Fruit fly (Drosophila melanogaster) whole organism, embryonic: Measurements from ENCODE around the gene CG14721.

Source experiments
- Awh ChIP-seq: fragments of 200-800 bp; sonication (Bioruptor generic); IDR thresholded peaks from 2 replicates; pipeline ENCODE4, ENCODE4 v1.3.6; 2022; ENCODE audit warnings: missing biosample characterization, missing genetic modification characterization
- CG10147 ChIP-seq: fragments of 200-800 bp; sonication (Bioruptor generic); optimal IDR thresholded peaks from 2 replicates; lab custom pipeline; 2019; ENCODE audit warnings: missing biosample characterization, mild to moderate bottlenecking, missing genetic modification characterization, moderate library complexity
- CG10366 ChIP-seq: fragments of 200-800 bp; sonication (Bioruptor generic); IDR thresholded peaks from 2 replicates; pipeline ENCODE4 v1.3.6; 2022; ENCODE audit warnings: missing biosample characterization, missing genetic modification characterization
- CG11093 ChIP-seq: fragments of 200-800 bp; sonication (Bioruptor generic); IDR thresholded peaks from 3 replicates; pipeline ENCODE4 v1.3.6; 2022; ENCODE audit warnings: missing biosample characterization, missing genetic modification characterization
- CG11723 ChIP-seq: fragments of 200-800 bp; sonication (Bioruptor generic); optimal IDR thresholded peaks from 2 replicates; lab custom pipeline; 2017; ENCODE audit warnings: missing biosample characterization, mild to moderate bottlenecking, missing genetic modification characterization
- CG12155 ChIP-seq: fragments of 200-800 bp; sonication (Bioruptor generic); optimal IDR thresholded peaks from 3 replicates; lab custom pipeline; 2016; ENCODE audit warnings: missing biosample characterization, missing genetic modification characterization
- CG12744 ChIP-seq: fragments of 200-800 bp; sonication (Bioruptor generic); optimal IDR thresholded peaks from 2 replicates; lab custom pipeline; 2016; ENCODE audit warnings: missing biosample characterization, missing genetic modification characterization
- CG13123 ChIP-seq: fragments of 200-800 bp; sonication (Bioruptor generic); optimal IDR thresholded peaks from 2 replicates; lab custom pipeline; 2016; ENCODE audit warnings: missing biosample characterization, missing genetic modification characterization
- CG15514 ChIP-seq: fragments of 200-800 bp; sonication (Bioruptor generic); optimal IDR thresholded peaks from 3 replicates; lab custom pipeline; 2017; ENCODE audit warnings: missing biosample characterization, missing genetic modification characterization, mild to moderate bottlenecking, moderate library complexity, missing genetic modification reagents
- CG16813 ChIP-seq: fragments of 200-800 bp; sonication (Bioruptor generic); IDR thresholded peaks from 3 replicates; pipeline ENCODE4 v1.3.6; 2022; ENCODE audit warnings: missing biosample characterization, missing genetic modification characterization; ENCODE audit not compliant: partially characterized antibody
- CG16815 ChIP-seq: fragments of 200-800 bp; sonication (Bioruptor generic); optimal IDR thresholded peaks from 3 replicates; lab custom pipeline; 2017; ENCODE audit warnings: missing biosample characterization, mild to moderate bottlenecking, missing genetic modification characterization
- CG17328 ChIP-seq: fragments of 200-800 bp; sonication (Bioruptor generic); IDR thresholded peaks from 2 replicates; pipeline ENCODE4 v1.3.6; 2022; ENCODE audit warnings: missing biosample characterization, missing genetic modification characterization
- CG17361 ChIP-seq: fragments of 200-800 bp; sonication (Bioruptor generic); IDR thresholded peaks from 3 replicates; pipeline ENCODE4 v1.3.6; 2022; ENCODE audit warnings: missing biosample characterization, missing genetic modification characterization
- CG17912 ChIP-seq: fragments of 200-800 bp; sonication (Bioruptor generic); optimal IDR thresholded peaks from 2 replicates; lab custom pipeline; 2018; ENCODE audit warnings: missing biosample characterization, mild to moderate bottlenecking, missing genetic modification characterization
- CG2199 ChIP-seq: fragments of 200-800 bp; sonication (Bioruptor generic); IDR thresholded peaks from 3 replicates; pipeline ENCODE4 v1.3.6; 2022; ENCODE audit warnings: missing biosample characterization, missing genetic modification characterization
- CG30431 ChIP-seq: fragments of 200-800 bp; sonication (Bioruptor generic); optimal IDR thresholded peaks from 2 replicates; lab custom pipeline; 2017; ENCODE audit warnings: missing biosample characterization, missing genetic modification characterization
- CG32767 ChIP-seq: fragments of 200-800 bp; sonication (Bioruptor generic); IDR thresholded peaks from 2 replicates; pipeline ENCODE4 v1.3.6; 2022; ENCODE audit warnings: missing biosample characterization, missing genetic modification characterization
- CG4328 ChIP-seq: fragments of 200-800 bp; sonication (Bioruptor generic); optimal IDR thresholded peaks from 3 replicates; lab custom pipeline; 2017; ENCODE audit warnings: missing biosample characterization, missing genetic modification reagents, missing genetic modification characterization
- CG4617 ChIP-seq: fragments of 200-800 bp; sonication (Bioruptor generic); optimal IDR thresholded peaks from 3 replicates; lab custom pipeline; 2016; ENCODE audit warnings: missing biosample characterization, missing genetic modification characterization, borderline replicate concordance
- CG5953 ChIP-seq: fragments of 200-800 bp; sonication (Bioruptor generic); IDR thresholded peaks from 2 replicates; pipeline ENCODE4 v1.3.6; 2022; ENCODE audit warnings: missing biosample characterization, missing genetic modification characterization
- CG6254 ChIP-seq: fragments of 200-800 bp; sonication (Bioruptor generic); optimal IDR thresholded peaks from 3 replicates; lab custom pipeline; 2017; ENCODE audit warnings: mild to moderate bottlenecking, missing biosample characterization, missing genetic modification reagents, missing genetic modification characterization
- CG7745 ChIP-seq: fragments of 200-800 bp; sonication (Bioruptor generic); optimal IDR thresholded peaks from 2 replicates; lab custom pipeline; 2018; ENCODE audit warnings: missing biosample characterization, mild to moderate bottlenecking, missing genetic modification characterization, moderate library complexity
- CG7928 ChIP-seq: fragments of 200-800 bp; sonication (Bioruptor generic); optimal IDR thresholded peaks from 2 replicates; lab custom pipeline; 2017; ENCODE audit warnings: missing biosample characterization, mild to moderate bottlenecking, missing genetic modification characterization
- CG8765 ChIP-seq: fragments of 200-800 bp; sonication (Bioruptor generic); IDR thresholded peaks from 2 replicates; pipeline ENCODE4 v1.3.6; 2022; ENCODE audit warnings: missing biosample characterization, missing genetic modification characterization
- Deaf1 ChIP-seq: fragments of 200-800 bp; optimal IDR thresholded peaks from 3 replicates; lab custom pipeline; 2019; ENCODE audit warnings: missing biosample characterization, mild to moderate bottlenecking, missing genetic modification characterization, moderate library complexity
- Dip2 ChIP-seq: fragments of 200-800 bp; sonication (Bioruptor generic); IDR thresholded peaks from 2 replicates; pipeline ENCODE4 v1.3.6; 2022; ENCODE audit warnings: missing biosample characterization, missing genetic modification characterization
- Dp ChIP-seq: fragments of 200-800 bp; sonication (Bioruptor generic); optimal IDR thresholded peaks from 2 replicates; lab custom pipeline; 2018; ENCODE audit warnings: missing biosample characterization, mild to moderate bottlenecking, missing genetic modification characterization, moderate library complexity
- Dref ChIP-seq: fragments of 200-800 bp; sonication (Bioruptor generic); IDR thresholded peaks from 2 replicates; pipeline ENCODE4 v1.3.6; 2022; ENCODE audit warnings: missing biosample characterization, missing genetic modification characterization
- GATAe ChIP-seq: fragments of 200-800 bp; sonication (Bioruptor generic); conservative IDR thresholded peaks from 2 replicates; pipeline ENCODE4 v1.3.6; 2022; ENCODE audit warnings: missing biosample characterization, missing genetic modification characterization
- Gsc ChIP-seq: fragments of 200-800 bp; sonication (Bioruptor generic); IDR thresholded peaks from 2 replicates; pipeline ENCODE4 v1.3.6; 2022; ENCODE audit warnings: missing biosample characterization, missing genetic modification characterization
- Lim3 ChIP-seq: fragments of 200-800 bp; sonication (Bioruptor generic); IDR thresholded peaks from 2 replicates; pipeline ENCODE4 v1.3.6; 2022; ENCODE audit warnings: missing biosample characterization, missing genetic modification characterization
- Mad ChIP-seq: fragments of 200-800 bp; sonication (Bioruptor generic); optimal IDR thresholded peaks from 2 replicates; lab custom pipeline; 2016; ENCODE audit warnings: missing biosample characterization, missing genetic modification characterization
- Sox100B ChIP-seq: fragments of 200-800 bp; sonication (Bioruptor generic); optimal IDR thresholded peaks from 3 replicates; lab custom pipeline; 2018; ENCODE audit warnings: missing biosample characterization, mild to moderate bottlenecking, missing genetic modification characterization
- Sry-δ ChIP-seq: fragments of 200-800 bp; sonication (Bioruptor generic); optimal IDR thresholded peaks from 2 replicates; lab custom pipeline; 2016; ENCODE audit warnings: missing biosample characterization, missing genetic modification characterization
- Stat92E ChIP-seq, 3 experiments: fragments of >200 bp in 2 of 3; fragments of 200-800 bp in 1 of 3; sonication (Bioruptor generic) in 1 of 3; optimal IDR thresholded peaks; 2 replicates each; lab custom pipeline; 2017 to 2019; ENCODE audit warnings: missing biosample characterization in 3 of 3, missing genetic modification characterization in 3 of 3, mild to moderate bottlenecking in 1 of 3, moderate library complexity in 1 of 3
- Trl ChIP-seq, 3 experiments: fragments of >200 bp in 2 of 3; fragments of 200-800 bp in 1 of 3; sonication (Bioruptor generic) in 1 of 3; optimal IDR thresholded peaks; 2 replicates in 1 of 3; 3 replicates in 2 of 3; lab custom pipeline; 2016 to 2017; ENCODE audit warnings: missing biosample characterization in 1 of 3, missing genetic modification characterization in 1 of 3
- cg ChIP-seq: fragments of 200-800 bp; sonication (Bioruptor generic); optimal IDR thresholded peaks from 3 replicates; lab custom pipeline; 2019; ENCODE audit warnings: missing biosample characterization, mild to moderate bottlenecking, missing genetic modification characterization, moderate library complexity
- gt ChIP-seq: fragments of 200-800 bp; sonication (Bioruptor generic); IDR thresholded peaks from 2 replicates; pipeline ENCODE4 v1.3.6; 2022; ENCODE audit warnings: missing biosample characterization, missing genetic modification characterization
- hb ChIP-seq: fragments of 200-800 bp; sonication (Bioruptor generic); IDR thresholded peaks from 3 replicates; pipeline ENCODE4 v1.3.6; 2022; ENCODE audit warnings: missing biosample characterization, missing genetic modification characterization; ENCODE audit not compliant: partially characterized antibody
- hkb ChIP-seq, 2 experiments: fragments of 200-800 bp in 1 of 2; fragments of >200 bp in 1 of 2; sonication (Bioruptor generic) in 1 of 2; IDR thresholded peaks in 1 of 2; optimal IDR thresholded peaks in 1 of 2; 2 replicates each; pipeline versions ENCODE4 v1.3.6 to Lab custom; 2017 to 2022; ENCODE audit warnings: missing biosample characterization in 1 of 2, missing genetic modification characterization in 1 of 2
- ind ChIP-seq: fragments of 200-800 bp; sonication (Bioruptor generic); optimal IDR thresholded peaks from 3 replicates; lab custom pipeline; 2016; ENCODE audit warnings: missing biosample characterization, missing genetic modification characterization
- nau ChIP-seq: fragments of 200-800 bp; sonication (Bioruptor generic); optimal IDR thresholded peaks from 3 replicates; lab custom pipeline; 2017; ENCODE audit warnings: missing biosample characterization, mild to moderate bottlenecking, missing genetic modification characterization, missing genetic modification reagents
- nom ChIP-seq: fragments of 200-800 bp; sonication (Bioruptor generic); optimal IDR thresholded peaks from 2 replicates; lab custom pipeline; 2017; ENCODE audit warnings: missing biosample characterization, missing genetic modification characterization, mild to moderate bottlenecking, moderate library complexity, missing genetic modification reagents
- org-1 ChIP-seq: fragments of 200-800 bp; sonication (Bioruptor generic); optimal IDR thresholded peaks from 2 replicates; lab custom pipeline; 2017; ENCODE audit warnings: missing biosample characterization, missing genetic modification characterization
- pb ChIP-seq: fragments of 200-800 bp; sonication (Bioruptor generic); optimal IDR thresholded peaks from 3 replicates; lab custom pipeline; 2016; ENCODE audit warnings: missing biosample characterization, missing genetic modification characterization
- ro ChIP-seq: fragments of 200-800 bp; sonication (Bioruptor generic); IDR thresholded peaks from 2 replicates; pipeline ENCODE4 v1.3.6; 2022; ENCODE audit warnings: missing biosample characterization, missing genetic modification characterization
- sisA ChIP-seq: fragments of 200-800 bp; sonication (Bioruptor generic); IDR thresholded peaks from 2 replicates; pipeline ENCODE4 v1.3.6; 2022; ENCODE audit warnings: missing biosample characterization, missing genetic modification characterization
- unc-4 ChIP-seq: fragments of 200-800 bp; sonication (Bioruptor generic); IDR thresholded peaks from 2 replicates; pipeline ENCODE4 v1.3.6; 2022; ENCODE audit warnings: missing biosample characterization, missing genetic modification characterization; ENCODE audit not compliant: partially characterized antibody

Gene CG14721

dm6 chr3R:11760669-11761387 lies 25.6 kb downstream of the CG14721 start (continued):
- TF ChIP-seq GATAe (GFP tag; lab: Robert Waterston, UW) (no peak), ind (GFP tag; lab: Kevin White, UChicago) (peak; percentile 100), CG17361 (no peak), pb (GFP tag; lab: Kevin White, UChicago) (peak; percentile 100), CG10147 (peak; percentile 100), sisA (GFP tag; lab: Robert Waterston, UW) (no peak), Sox100B (GFP tag; lab: Kevin White, UChicago) (peak; percentile 99), CG10366 (GFP tag; lab: Robert Waterston, UW) (no peak), Dref (GFP tag; lab: Robert Waterston, UW) (no peak), ro (GFP tag; lab: Robert Waterston, UW) (no peak), Dip2 (GFP tag; lab: Robert Waterston, UW) (no peak), unc-4 (GFP tag; lab: Robert Waterston, UW) (no peak), CG7928 (peak; percentile 87), Awh (GFP tag; lab: Robert Waterston, UW) (no peak), CG4328 (GFP tag; lab: Kevin White, UChicago) (peak; percentile 100), CG30431 (GFP tag; lab: Kevin White, UChicago) (peak; percentile 100), gt (GFP tag; lab: Robert Waterston, UW) (no peak), CG2199 (GFP tag; lab: Robert Waterston, UW) (no peak), Trl (optimal IDR thresholded peaks at IDR 0.05; lab: Kevin White, UChicago) (peak; percentile 97 to 100), Trl (GFP tag; optimal IDR thresholded peaks at IDR 0.05; lab: Kevin White, UChicago) (peak; percentile 100), CG11093 (peak; percentile 99), CG15514 (peak; percentile 96), Sry-δ (GFP tag; lab: Kevin White, UChicago) (peak; percentile 90), CG5953 (GFP tag; lab: Robert Waterston, UW) (no peak), CG11723 (GFP tag; lab: Kevin White, UChicago) (peak; percentile 100), CG16813 (GFP tag; lab: Robert Waterston, UW) (no peak), CG32767 (GFP tag; lab: Robert Waterston, UW) (no peak), CG13123 (peak; percentile 99), Lim3 (GFP tag; lab: Robert Waterston, UW) (no peak), CG4617 (GFP tag; lab: Kevin White, UChicago) (peak; percentile 100), hkb (optimal IDR thresholded peaks at IDR 0.05; lab: Kevin White, UChicago) (no peak), hkb (GFP tag; IDR thresholded peaks at IDR 0.05; lab: Robert Waterston, UW) (no peak), CG6254 (peak; percentile 98), CG7745 (tag; lab: Kevin White, UChicago) (peak; percentile 96), CG17328 (GFP tag; lab: Robert Waterston, UW) (no peak), CG17912 (GFP tag; lab: Kevin White, UChicago) (peak; percentile 99), CG12744 (peak; percentile 100), nom (GFP tag; lab: Kevin White, UChicago) (peak; percentile 99), org-1 (GFP tag; lab: Kevin White, UChicago) (peak; percentile 100), Stat92E (GFP tag; optimal IDR thresholded peaks at IDR 0.05; lab: Kevin White, UChicago) (peak in 1 of 3 experiments; percentile 100), CG16815 (GFP tag; lab: Kevin White, UChicago) (peak; percentile 100), Gsc (GFP tag; lab: Robert Waterston, UW) (no peak), CG8765 (GFP tag; lab: Robert Waterston, UW) (no peak), hb (GFP tag; lab: Robert Waterston, UW) (no peak), Deaf1 (tag; lab: Kevin White, UChicago) (peak; percentile 93), cg (GFP tag; lab: Kevin White, UChicago) (peak; percentile 80), CG12155 (GFP tag; lab: Kevin White, UChicago) (peak; percentile 99), Dp (GFP tag; lab: Kevin White, UChicago) (peak; percentile 60), nau (GFP tag; lab: Kevin White, UChicago) (peak; percentile 99), Mad (GFP tag; lab: Kevin White, UChicago) (peak; percentile 100)
